Fruit fly (Drosophila melanogaster): Measurements from ENCODE around the gene ntc.
A peak's percentile ranks its signal among the peaks of the same experiment; 100 is the strongest.

ntc gene

dm6 chr3L:3760395-3760997, 45.8 kb downstream of the ntc start (continued):
- peak; percentile 21 for TF ChIP-seq Fer1 (GFP tag; optimal IDR thresholded peaks at IDR 0.05)
- TF ChIP-seq odd (GFP tag; optimal IDR thresholded peaks at IDR 0.05): no peak
- no peak for TF ChIP-seq Hr3 (GFP tag; optimal IDR thresholded peaks at IDR 0.05)
- peak; percentile 89 for TF ChIP-seq abd-A (tag; optimal IDR thresholded peaks at IDR 0.05)
- TF ChIP-seq CG7372 (GFP tag; IDR thresholded peaks at IDR 0.05): no peak
- no peak for TF ChIP-seq CG6272 (GFP tag; IDR thresholded peaks at IDR 0.05)
- TF ChIP-seq Med (GFP tag): peak; percentile 80
- TF ChIP-seq CG2199 (GFP tag; IDR thresholded peaks at IDR 0.05): no peak
- TF ChIP-seq CG31388 (GFP tag; optimal IDR thresholded peaks at IDR 0.05): no peak
- peak; percentile 25; the same call in 1 of the 2 replicates for TF ChIP-seq Ada2b (GFP tag; IDR thresholded peaks at IDR 0.05)
- TF ChIP-seq Dp (GFP tag; optimal IDR thresholded peaks at IDR 0.05): no peak
- TF ChIP-seq Taf1 (GFP tag; IDR thresholded peaks at IDR 0.05): no peak
- TF ChIP-seq insv (GFP tag; optimal IDR thresholded peaks at IDR 0.05): no peak
- peak; percentile 7; the same call in 1 of the 2 replicates for TF ChIP-seq CG11247 (GFP tag; IDR thresholded peaks at IDR 0.05)
- no peak for TF ChIP-seq cas (GFP tag; IDR thresholded peaks at IDR 0.05)
- no peak for TF ChIP-seq amos (GFP tag; IDR thresholded peaks at IDR 0.05; ENCODE audit: partially characterized antibody)
- TF ChIP-seq fd96Cb (tag; optimal IDR thresholded peaks at IDR 0.05): no peak
- no peak for TF ChIP-seq sisA (GFP tag; IDR thresholded peaks at IDR 0.05)
- peak; percentile 43 for TF ChIP-seq CG13296 (GFP tag; optimal IDR thresholded peaks at IDR 0.05)
- TF ChIP-seq CG34224 (GFP tag; IDR thresholded peaks at IDR 0.05; ENCODE audit: partially characterized antibody): no peak
- no peak for TF ChIP-seq Dfd (GFP tag; optimal IDR thresholded peaks at IDR 0.05)
- TF ChIP-seq pnt (GFP tag; optimal IDR thresholded peaks at IDR 0.05): no peak
- no peak for TF ChIP-seq da (GFP tag; optimal IDR thresholded peaks at IDR 0.05)
- no peak for TF ChIP-seq Doc2 (GFP tag; IDR thresholded peaks at IDR 0.05)
- 0 out of 2 replicates have a peak, but pooled peaks have one; percentile 23 for TF ChIP-seq MBD-R2 (GFP tag; IDR thresholded peaks at IDR 0.05)
- TF ChIP-seq sens-2 (GFP tag; IDR thresholded peaks at IDR 0.05): no peak
- peak; percentile 16 for TF ChIP-seq bab2 (GFP tag; optimal IDR thresholded peaks at IDR 0.05)
- no peak for TF ChIP-seq crp (GFP tag; optimal IDR thresholded peaks at IDR 0.05)
- TF ChIP-seq Bgb (GFP tag; IDR thresholded peaks at IDR 0.05; ENCODE audit: partially characterized antibody): no peak
- peak; percentile 45 for TF ChIP-seq gem (tag; optimal IDR thresholded peaks at IDR 0.05)
- peak; percentile 44 for TF ChIP-seq CG13624 (GFP tag; optimal IDR thresholded peaks at IDR 0.05)
- no peak for TF ChIP-seq Ets97D (GFP tag; optimal IDR thresholded peaks at IDR 0.05)

dm6 chr3L:3758603-3759002, 47.7 kb downstream of the ntc start:
- no peak for TF ChIP-seq CG7745 (tag; optimal IDR thresholded peaks at IDR 0.05)
- peak; percentile 35 for TF ChIP-seq sens (GFP tag)
- peak; percentile 2 for TF ChIP-seq Nf-YB (GFP tag; optimal IDR thresholded peaks at IDR 0.05)
- TF ChIP-seq mirr (GFP tag; optimal IDR thresholded peaks at IDR 0.05): peak; percentile 49
- TF ChIP-seq Pdp1 (GFP tag; optimal IDR thresholded peaks at IDR 0.05): peak in 1 of 2 experiments; percentile 55
- TF ChIP-seq aop (GFP tag; IDR thresholded peaks at IDR 0.05): no peak
- no peak for TF ChIP-seq Mad (GFP tag; optimal IDR thresholded peaks at IDR 0.05)
- TF ChIP-seq CG34376 (GFP tag; optimal IDR thresholded peaks at IDR 0.05): peak; percentile 18
- peak; percentile 41 for TF ChIP-seq sug (tag; optimal IDR thresholded peaks at IDR 0.05)
- peak; percentile 88 for TF ChIP-seq exex (tag; optimal IDR thresholded peaks at IDR 0.05)
- peak; percentile 8 for TF ChIP-seq sd (tag; optimal IDR thresholded peaks at IDR 0.05)
